Worm (Caenorhabditis elegans) whole organism, L4 larva: ENCODE measurements around the gene sup-37.

Source experiments
- D1046.2 ChIP-seq: fragments of 200-800 bp; sonication (Bioruptor generic); IDR thresholded peaks from 2 replicates; pipeline ENCODE4 v1.3.6; 2022; ENCODE audit warnings: missing genetic modification characterization, missing compliant biosample characterization
- F10B5.3 ChIP-seq: sonication (generic microtip); optimal IDR thresholded peaks from 2 replicates; lab custom pipeline; 2016; ENCODE audit warnings: mild to moderate bottlenecking, missing genetic modification characterization, missing compliant biosample characterization
- F37D6.2 ChIP-seq: sonication (generic microtip); optimal IDR thresholded peaks from 2 replicates; lab custom pipeline; 2016; ENCODE audit warnings: mild to moderate bottlenecking, missing genetic modification characterization, missing compliant biosample characterization
- F49E8.2 ChIP-seq: sonication (generic microtip); optimal IDR thresholded peaks from 2 replicates; lab custom pipeline; 2016; ENCODE audit warnings: missing compliant biosample characterization, mild to moderate bottlenecking, missing genetic modification characterization, borderline replicate concordance
- T20F7.1 ChIP-seq: fragments of 200-800 bp; sonication (Bioruptor generic); optimal IDR thresholded peaks from 2 replicates; lab custom pipeline; 2018; ENCODE audit warnings: mild to moderate bottlenecking, missing genetic modification characterization, missing compliant biosample characterization
- Y105C5A.15 ChIP-seq: fragments of 200-800 bp; sonication (Bioruptor generic); IDR thresholded peaks from 2 replicates; pipeline ENCODE4 v1.3.6; 2022; ENCODE audit warnings: missing genetic modification characterization, missing compliant biosample characterization
- Y75B8A.6 ChIP-seq: fragments of 200-800 bp; sonication (Bioruptor generic); IDR thresholded peaks from 2 replicates; pipeline ENCODE4 v1.3.6; 2022; ENCODE audit warnings: missing genetic modification reagents, missing genetic modification characterization, missing compliant biosample characterization
- ZK546.5 ChIP-seq, 2 experiments: sonication (generic microtip); optimal IDR thresholded peaks; 2 replicates each; lab custom pipeline; 2017; ENCODE audit warnings: missing biosample characterization in 2 of 2, missing genetic modification characterization in 2 of 2
- aha-1 ChIP-seq: fragments of 150-350 bp; peaks from one replicate; lab custom pipeline; 2014; ENCODE audit warnings: missing biosample characterization, missing genetic modification characterization
- arid-1 ChIP-seq: fragments of 200-800 bp; sonication (Bioruptor generic); conservative IDR thresholded peaks from 2 replicates; pipeline ENCODE4 v1.3.6; 2022; ENCODE audit warnings: missing genetic modification reagents, missing genetic modification characterization, missing compliant biosample characterization
- attf-4 ChIP-seq: sonication (generic microtip); optimal IDR thresholded peaks from 3 replicates; lab custom pipeline; 2017; ENCODE audit warnings: missing biosample characterization, missing genetic modification characterization
- ceh-32 ChIP-seq: sonication (generic microtip); optimal IDR thresholded peaks from 2 replicates; lab custom pipeline; 2016; ENCODE audit warnings: mild to moderate bottlenecking, missing genetic modification characterization, missing compliant biosample characterization; ENCODE audit not compliant: poor library complexity
- ces-1 ChIP-seq: fragments of 150-350 bp; sonication (generic microtip); optimal IDR thresholded peaks from 4 replicates; lab custom pipeline; 2014; ENCODE audit warnings: missing biosample characterization, missing genetic modification reagents, missing genetic modification characterization
- cey-2 ChIP-seq: sonication (generic microtip); optimal IDR thresholded peaks from 3 replicates; lab custom pipeline; 2017; ENCODE audit warnings: missing genetic modification characterization, mild to moderate bottlenecking, missing compliant biosample characterization, antibody characterized with exemption, borderline replicate concordance; ENCODE audit not compliant: insufficient read depth
- ctbp-1 ChIP-seq: fragments of 200-800 bp; sonication (Bioruptor generic); IDR thresholded peaks from 2 replicates; pipeline ENCODE4 v1.3.6; 2022; ENCODE audit warnings: missing genetic modification reagents, missing genetic modification characterization, missing compliant biosample characterization
- daf-12 ChIP-seq: fragments of 150-350 bp; optimal IDR thresholded peaks from 2 replicates; lab custom pipeline; 2014; ENCODE audit warnings: missing biosample characterization, missing genetic modification reagents, missing genetic modification characterization
- daf-16 ChIP-seq, 3 experiments: sonication (generic microtip); optimal IDR thresholded peaks; 2 replicates each; lab custom pipeline; 2016 to 2017; ENCODE audit warnings: missing genetic modification characterization in 3 of 3, missing genetic modification reagents in 3 of 3, mild to moderate bottlenecking in 2 of 3, missing compliant biosample characterization in 2 of 3, missing biosample characterization in 1 of 3, moderate library complexity in 1 of 3
- daf-8 ChIP-seq: fragments of 200-800 bp; sonication (Bioruptor generic); IDR thresholded peaks from 2 replicates; pipeline ENCODE4 v1.3.6; 2022; ENCODE audit warnings: missing genetic modification characterization, missing compliant biosample characterization
- dmd-6 ChIP-seq: fragments of 200-800 bp; sonication (Bioruptor generic); IDR thresholded peaks from 2 replicates; pipeline ENCODE4 v1.3.6; 2022; ENCODE audit warnings: missing genetic modification reagents, missing genetic modification characterization, missing compliant biosample characterization
- dmd-8 ChIP-seq: fragments of 200-800 bp; sonication (Bioruptor generic); IDR thresholded peaks from 2 replicates; pipeline ENCODE4 v1.3.6; 2022; ENCODE audit warnings: missing genetic modification characterization, missing compliant biosample characterization
- dpl-1 ChIP-seq: fragments of 150-350 bp; optimal IDR thresholded peaks from 2 replicates; lab custom pipeline; 2014; ENCODE audit warnings: missing biosample characterization, missing genetic modification reagents, missing genetic modification characterization
- duxl-1 ChIP-seq: sonication (generic microtip); optimal IDR thresholded peaks from 2 replicates; lab custom pipeline; 2016; ENCODE audit warnings: mild to moderate bottlenecking, missing genetic modification characterization, moderate library complexity, missing compliant biosample characterization; ENCODE audit not compliant: poor library complexity
- dve-1 ChIP-seq: sonication (generic microtip); optimal IDR thresholded peaks from 2 replicates; lab custom pipeline; 2017; ENCODE audit warnings: antibody characterized with exemption, mild to moderate bottlenecking, missing genetic modification characterization, missing compliant biosample characterization; ENCODE audit not compliant: insufficient read depth
- fkh-10 ChIP-seq: fragments of 150-350 bp; optimal IDR thresholded peaks from 2 replicates; lab custom pipeline; 2014; ENCODE audit warnings: missing biosample characterization, missing genetic modification reagents, missing genetic modification characterization
- gei-8 ChIP-seq: fragments of 200-800 bp; sonication (Bioruptor generic); optimal IDR thresholded peaks from 2 replicates; lab custom pipeline; 2018; ENCODE audit warnings: mild to moderate bottlenecking, missing genetic modification characterization, missing compliant biosample characterization
- hif-1 ChIP-seq, 2 experiments: sonication (generic microtip); optimal IDR thresholded peaks; 2 replicates each; lab custom pipeline; 2016 to 2017; ENCODE audit warnings: missing compliant biosample characterization in 2 of 2, missing genetic modification characterization in 2 of 2, missing genetic modification reagents in 2 of 2, missing genotype in 2 of 2, mild to moderate bottlenecking in 1 of 2
- hlh-11 ChIP-seq: fragments of 200-800 bp; sonication (Bioruptor generic); optimal IDR thresholded peaks from 2 replicates; lab custom pipeline; 2018; ENCODE audit warnings: mild to moderate bottlenecking, missing genetic modification characterization, missing compliant biosample characterization
- hmg-1.1 ChIP-seq: fragments of 200-800 bp; sonication (Bioruptor generic); IDR thresholded peaks from 2 replicates; pipeline ENCODE4 v1.3.6; 2022; ENCODE audit warnings: missing genetic modification reagents, missing genetic modification characterization, missing compliant biosample characterization
- lin-15B ChIP-seq: fragments of 150-350 bp; sonication (generic microtip); optimal IDR thresholded peaks from 3 replicates; lab custom pipeline; 2014; ENCODE audit warnings: missing biosample characterization, missing genetic modification characterization
- lir-3 ChIP-seq: sonication (generic microtip); optimal IDR thresholded peaks from 2 replicates; lab custom pipeline; 2016; ENCODE audit warnings: mild to moderate bottlenecking, missing genetic modification characterization, missing compliant biosample characterization
- madf-5 ChIP-seq, 2 experiments: fragments of 200-800 bp; sonication (Bioruptor generic); IDR thresholded peaks; 2 replicates each; pipeline ENCODE4 v1.3.6; 2022; ENCODE audit warnings: missing compliant biosample characterization in 2 of 2, missing genetic modification characterization in 2 of 2
- mes-2 ChIP-seq: sonication (generic microtip); optimal IDR thresholded peaks from 2 replicates; lab custom pipeline; 2016; ENCODE audit warnings: missing genotype, mild to moderate bottlenecking, missing genetic modification characterization, missing compliant biosample characterization; ENCODE audit not compliant: poor library complexity, severe bottlenecking
- mxl-2 ChIP-seq: fragments of 200-800 bp; sonication (Bioruptor generic); conservative IDR thresholded peaks from 2 replicates; pipeline ENCODE4 v1.3.6; 2022; ENCODE audit warnings: missing genetic modification reagents, missing genetic modification characterization, missing compliant biosample characterization
- mxl-3 ChIP-seq: fragments of 200-800 bp; sonication (Bioruptor generic); optimal IDR thresholded peaks from 2 replicates; lab custom pipeline; 2018; ENCODE audit warnings: mild to moderate bottlenecking, missing genetic modification characterization, missing compliant biosample characterization
- nhr-10 ChIP-seq: fragments of 150-350 bp; optimal IDR thresholded peaks from 2 replicates; lab custom pipeline; 2014; ENCODE audit warnings: missing biosample characterization, missing genetic modification characterization
- nhr-102 ChIP-seq: sonication (generic microtip); optimal IDR thresholded peaks from 2 replicates; lab custom pipeline; 2016; ENCODE audit warnings: mild to moderate bottlenecking, missing genetic modification characterization, moderate library complexity, missing compliant biosample characterization
- nhr-237 ChIP-seq: sonication (generic microtip); optimal IDR thresholded peaks from 2 replicates; lab custom pipeline; 2017; ENCODE audit warnings: missing biosample characterization, missing genetic modification characterization
- nhr-6 ChIP-seq: fragments of 150-350 bp; optimal IDR thresholded peaks from 2 replicates; lab custom pipeline; 2014; ENCODE audit warnings: missing biosample characterization, missing genetic modification characterization
- nhr-76 ChIP-seq: fragments of 150-350 bp; optimal IDR thresholded peaks from 2 replicates; lab custom pipeline; 2014; ENCODE audit warnings: missing biosample characterization, missing genetic modification characterization
- nhr-77 ChIP-seq: fragments of 150-350 bp; optimal IDR thresholded peaks from 2 replicates; lab custom pipeline; 2014; ENCODE audit warnings: missing biosample characterization, missing genetic modification characterization
- pha-4 ChIP-seq, 2 experiments: fragments of 150-350 bp in 1 of 2; fragments of 200-800 bp in 1 of 2; sonication (Bioruptor generic) in 1 of 2; IDR thresholded peaks in 1 of 2; optimal IDR thresholded peaks in 1 of 2; 2 replicates each; pipeline versions ENCODE4 v1.3.6 to Lab custom; 2014 to 2022; ENCODE audit warnings: missing genetic modification characterization in 2 of 2, missing genetic modification reagents in 2 of 2, missing biosample characterization in 1 of 2, missing compliant biosample characterization in 1 of 2
- saeg-2 ChIP-seq: fragments of 200-800 bp; sonication (Bioruptor generic); IDR thresholded peaks from 2 replicates; pipeline ENCODE4 v1.3.6; 2022; ENCODE audit warnings: missing genetic modification reagents, missing genetic modification characterization, missing compliant biosample characterization
- skn-1 ChIP-seq: fragments of 150-350 bp; optimal IDR thresholded peaks from 2 replicates; lab custom pipeline; 2014; ENCODE audit warnings: missing biosample characterization, missing genetic modification characterization
- snpc-4 ChIP-seq: fragments of 150-350 bp; optimal IDR thresholded peaks from 2 replicates; lab custom pipeline; 2014; ENCODE audit warnings: missing biosample characterization, missing genetic modification characterization
- vab-7 ChIP-seq: fragments of 200-800 bp; sonication (Bioruptor generic); IDR thresholded peaks from 2 replicates; pipeline ENCODE4 v1.3.6; 2022; ENCODE audit warnings: missing genetic modification reagents, missing genetic modification characterization, missing compliant biosample characterization
- zfp-3 ChIP-seq: fragments of 200-800 bp; sonication (Bioruptor generic); conservative IDR thresholded peaks from 2 replicates; pipeline ENCODE4 v1.3.6; 2022; ENCODE audit warnings: missing genetic modification reagents, missing genetic modification characterization, missing compliant biosample characterization
- zip-11 ChIP-seq: fragments of 200-800 bp; sonication (Bioruptor generic); IDR thresholded peaks from 2 replicates; pipeline ENCODE4 v1.3.6; 2022; ENCODE audit warnings: missing genetic modification characterization, missing compliant biosample characterization
- ztf-7 ChIP-seq: fragments of 150-350 bp; optimal IDR thresholded peaks from 2 replicates; lab custom pipeline; 2014; ENCODE audit warnings: missing biosample characterization, missing genetic modification characterization

The sup-37 gene

DNA sequence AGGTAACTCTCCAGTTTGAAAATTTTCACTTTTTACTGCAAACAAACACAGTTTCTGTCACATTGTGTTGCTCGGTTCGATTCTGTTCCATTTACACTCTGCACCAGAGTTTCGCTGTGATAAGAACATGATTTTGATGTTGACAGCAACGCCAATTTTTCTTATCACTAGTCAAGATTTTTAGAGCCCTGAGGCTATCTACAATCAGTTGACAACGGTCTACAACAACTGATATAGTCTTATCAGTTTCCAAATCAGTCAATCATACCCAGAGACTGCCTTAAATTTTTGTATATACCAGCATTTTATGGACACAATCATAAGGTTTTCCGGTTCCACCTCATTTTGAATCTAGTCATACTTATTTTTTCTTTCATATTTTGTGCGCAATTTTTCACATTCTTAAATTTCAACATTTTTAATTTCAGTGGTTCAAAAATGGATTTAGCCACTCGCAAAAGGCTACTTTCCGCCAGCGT, 17.8 kb upstream of the sup-37 start, which contains the start of gene B0507.3 (continued):
- TF ChIP-seq nhr-102 (tag; lab: Kevin White, UChicago) = peak; percentile 85
- TF ChIP-seq nhr-76 = no peak
- no peak for TF ChIP-seq nhr-237
- no peak for TF ChIP-seq lin-15B (tag; lab: Kevin White, UChicago)
- TF ChIP-seq hmg-1.1 (GFP tag; lab: Robert Waterston, UW) = no peak
- peak; percentile 70 for TF ChIP-seq cey-2 (tag; lab: Kevin White, UChicago)
- TF ChIP-seq hif-1 (tag; optimal IDR thresholded peaks at IDR 0.05; lab: Kevin White, UChicago) = no peak
- TF ChIP-seq F10B5.3 (tag; lab: Kevin White, UChicago) = no peak
- no peak for TF ChIP-seq ZK546.5 (tag; optimal IDR thresholded peaks at IDR 0.05; lab: Kevin White, UChicago)
- TF ChIP-seq nhr-6 (tag; lab: Kevin White, UChicago) = peak; percentile 65
- no peak for TF ChIP-seq ztf-7 (tag; lab: Kevin White, UChicago)
- no peak for TF ChIP-seq dpl-1 (GFP tag; lab: Kevin White, UChicago)
- TF ChIP-seq mxl-3 (GFP tag; lab: Kevin White, UChicago) = peak; percentile 7
- no peak for TF ChIP-seq fkh-10 (GFP tag; lab: Kevin White, UChicago)
- no peak for TF ChIP-seq daf-8
- TF ChIP-seq zip-11 = no peak
- no peak for TF ChIP-seq ceh-32 (tag; lab: Kevin White, UChicago)
- no peak for TF ChIP-seq attf-4
- peak; percentile 17 for TF ChIP-seq gei-8 (GFP tag; lab: Kevin White, UChicago)
- peak; percentile 88 for TF ChIP-seq nhr-77
- TF ChIP-seq pha-4 (GFP tag; IDR thresholded peaks at IDR 0.05; lab: Robert Waterston, UW) = peak; percentile 59; the same call in 1 of the 2 replicates
- TF ChIP-seq pha-4 (tag; optimal IDR thresholded peaks at IDR 0.05; lab: Kevin White, UChicago) = no peak
- TF ChIP-seq Y75B8A.6 (GFP tag; lab: Robert Waterston, UW) = no peak
- TF ChIP-seq duxl-1 (tag; lab: Kevin White, UChicago) = no peak
- no peak for TF ChIP-seq nhr-10 (tag; lab: Kevin White, UChicago)
- no peak for TF ChIP-seq D1046.2 (GFP tag; lab: Robert Waterston, UW)
- TF ChIP-seq lir-3 (tag; lab: Kevin White, UChicago) = no peak
- no peak for TF ChIP-seq madf-5 (GFP tag; IDR thresholded peaks at IDR 0.05; lab: Robert Waterston, UW)
- TF ChIP-seq daf-12 (tag; lab: Kevin White, UChicago) = no peak
- TF ChIP-seq F37D6.2 (tag; lab: Kevin White, UChicago) = no peak
- peak; percentile 99 for TF ChIP-seq dmd-6 (GFP tag; lab: Robert Waterston, UW)
- no peak for TF ChIP-seq snpc-4
- TF ChIP-seq vab-7 (GFP tag; lab: Robert Waterston, UW) = no peak
- no peak for TF ChIP-seq arid-1 (GFP tag; lab: Robert Waterston, UW)
- no peak for TF ChIP-seq Y105C5A.15 (GFP tag; lab: Robert Waterston, UW)

DNA sequence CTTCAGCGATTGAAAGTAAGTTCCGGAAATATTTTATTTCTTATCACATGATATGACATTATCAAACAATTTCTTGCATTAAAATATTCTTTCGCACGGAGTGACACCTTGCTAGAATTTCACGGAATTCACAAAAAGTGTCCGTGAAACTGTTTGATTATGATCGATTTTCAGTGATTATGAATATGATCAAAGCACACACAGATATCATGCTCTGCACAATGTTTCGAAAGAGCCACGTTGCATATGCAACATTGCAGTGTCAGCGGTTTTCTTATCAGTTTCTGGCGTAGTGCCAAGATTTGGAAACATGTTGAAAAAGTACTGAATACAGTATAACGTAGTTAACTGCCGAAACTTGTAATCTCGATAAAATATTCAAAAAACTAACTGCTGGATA, 17.2 kb upstream of the sup-37 start:
- TF ChIP-seq nhr-77 = peak; percentile 76
- no peak for TF ChIP-seq ces-1
- TF ChIP-seq zfp-3 = peak; percentile 60; the same call in 1 of the 2 replicates
- peak; percentile 79 for TF ChIP-seq saeg-2 (GFP tag; lab: Robert Waterston, UW)
- TF ChIP-seq daf-16 (GFP tag; optimal IDR thresholded peaks at IDR 0.05; lab: Kevin White, UChicago) = peak in 1 of 2 experiments; percentile 12
- TF ChIP-seq daf-16 (tag; optimal IDR thresholded peaks at IDR 0.05; lab: Kevin White, UChicago) = peak; percentile 80
- TF ChIP-seq dve-1 (tag; lab: Kevin White, UChicago) = peak; percentile 80
- TF ChIP-seq mxl-2 = no peak
- no peak for TF ChIP-seq daf-12 (tag; lab: Kevin White, UChicago)
- peak; percentile 66 for TF ChIP-seq aha-1 (tag; lab: Kevin White, UChicago)
- TF ChIP-seq nhr-102 (tag; lab: Kevin White, UChicago) = peak; percentile 54
- no peak for TF ChIP-seq F37D6.2 (tag; lab: Kevin White, UChicago)
- no peak for TF ChIP-seq nhr-10 (tag; lab: Kevin White, UChicago)
- no peak for TF ChIP-seq F10B5.3 (tag; lab: Kevin White, UChicago)
- TF ChIP-seq dmd-8 (GFP tag; lab: Robert Waterston, UW) = no peak
- no peak for TF ChIP-seq F49E8.2
- TF ChIP-seq mes-2 (tag; lab: Kevin White, UChicago) = no peak
- TF ChIP-seq ctbp-1 (GFP tag; lab: Robert Waterston, UW) = no peak
- no peak for TF ChIP-seq skn-1
- TF ChIP-seq T20F7.1 = peak; percentile 26
- TF ChIP-seq hlh-11 (tag; lab: Kevin White, UChicago) = peak; percentile 84
- TF ChIP-seq snpc-4 = no peak
- no peak for TF ChIP-seq fkh-10 (GFP tag; lab: Kevin White, UChicago)
